Worm (Caenorhabditis elegans) whole organism, young adult: ENCODE measurements around the gene hcp-3.

ENCODE experiments used
- B0019.2 ChIP-seq: fragments of 200-800 bp; sonication (Bioruptor generic); conservative IDR thresholded peaks from 2 replicates; pipeline ENCODE4 v1.3.6; 2022; ENCODE audit warnings: missing genetic modification reagents, missing genetic modification characterization, missing compliant biosample characterization
- B0336.3 ChIP-seq: fragments of 200-800 bp; sonication (Bioruptor generic); IDR thresholded peaks from 2 replicates; pipeline ENCODE4 v1.3.6; 2022; ENCODE audit warnings: missing genetic modification characterization, missing compliant biosample characterization
- C17E4.6 ChIP-seq: fragments of 200-800 bp; sonication (Bioruptor generic); IDR thresholded peaks from 2 replicates; pipeline ENCODE4 v1.3.6; 2022; ENCODE audit warnings: missing genetic modification reagents, missing genetic modification characterization, missing compliant biosample characterization
- D2030.7 ChIP-seq: fragments of 200-800 bp; sonication (Bioruptor generic); IDR thresholded peaks from 2 replicates; pipeline ENCODE4 v1.3.6; 2022; ENCODE audit warnings: missing genetic modification reagents, missing genetic modification characterization, missing compliant biosample characterization
- F33H1.4 ChIP-seq: fragments of 200-800 bp; sonication (Bioruptor generic); IDR thresholded peaks from 2 replicates; pipeline ENCODE4 v1.3.6; 2022; ENCODE audit warnings: missing genetic modification reagents, missing genetic modification characterization, missing compliant biosample characterization
- K11D2.4 ChIP-seq: fragments of 200-800 bp; sonication (Bioruptor generic); IDR thresholded peaks from 2 replicates; pipeline ENCODE4 v1.3.6; 2022; ENCODE audit warnings: missing genetic modification reagents, missing genetic modification characterization, missing compliant biosample characterization
- T26A5.8 ChIP-seq: sonication (generic microtip); optimal IDR thresholded peaks from 2 replicates; lab custom pipeline; 2016; ENCODE audit warnings: missing genetic modification characterization, missing compliant biosample characterization
- Y53G8AR.9 ChIP-seq: fragments of 200-800 bp; sonication (Bioruptor generic); conservative IDR thresholded peaks from 2 replicates; pipeline ENCODE4 v1.3.6; 2022; ENCODE audit warnings: missing genetic modification reagents, missing genetic modification characterization, missing compliant biosample characterization
- Y67H2A.10 ChIP-seq: fragments of 200-800 bp; sonication (Bioruptor generic); conservative IDR thresholded peaks from 2 replicates; pipeline ENCODE4 v1.3.6; 2022; ENCODE audit warnings: missing genetic modification reagents, missing genetic modification characterization, missing compliant biosample characterization
- ama-1 ChIP-seq, 3 experiments: fragments of 150-350 bp in 1 of 3; sonication (generic microtip) in 2 of 3; optimal IDR thresholded peaks; 2 replicates each; lab custom pipeline; 2014 to 2018; ENCODE audit warnings: missing biosample characterization in 2 of 3, missing genetic modification characterization in 2 of 3, missing genetic modification reagents in 2 of 3
- aptf-2 ChIP-seq: fragments of 200-800 bp; sonication (Bioruptor generic); conservative IDR thresholded peaks from 2 replicates; pipeline ENCODE4 v1.3.6; 2022; ENCODE audit warnings: missing genetic modification reagents, missing genetic modification characterization, missing compliant biosample characterization
- attf-6 ChIP-seq: fragments of 200-800 bp; sonication (Bioruptor generic); IDR thresholded peaks from 2 replicates; pipeline ENCODE4 v1.3.6; 2022; ENCODE audit warnings: missing genetic modification reagents, missing genetic modification characterization, missing compliant biosample characterization
- bed-2 ChIP-seq: fragments of 200-800 bp; sonication (Bioruptor generic); IDR thresholded peaks from 2 replicates; pipeline ENCODE4 v1.3.6; 2022; ENCODE audit warnings: missing genetic modification reagents, missing genetic modification characterization, missing compliant biosample characterization
- ceh-91 ChIP-seq: fragments of 200-800 bp; sonication (Bioruptor generic); IDR thresholded peaks from 2 replicates; pipeline ENCODE4 v1.3.6; 2022; ENCODE audit warnings: missing genetic modification reagents, missing genetic modification characterization, missing compliant biosample characterization
- die-1 ChIP-seq: sonication (generic microtip); optimal IDR thresholded peaks from 2 replicates; lab custom pipeline; 2016; ENCODE audit warnings: missing genotype, mild to moderate bottlenecking, missing genetic modification characterization, missing compliant biosample characterization
- dox-1 ChIP-seq: fragments of 200-800 bp; sonication (Bioruptor generic); IDR thresholded peaks from 2 replicates; pipeline ENCODE4 v1.3.6; 2022; ENCODE audit warnings: missing genetic modification reagents, missing genetic modification characterization, missing compliant biosample characterization
- dpl-1 ChIP-seq: fragments of 150-350 bp; optimal IDR thresholded peaks from 2 replicates; lab custom pipeline; 2014; ENCODE audit warnings: missing biosample characterization, missing genetic modification reagents, missing genetic modification characterization
- egrh-3 ChIP-seq: fragments of 200-800 bp; sonication (Bioruptor generic); IDR thresholded peaks from 2 replicates; pipeline ENCODE4 v1.3.6; 2022; ENCODE audit warnings: missing genetic modification reagents, missing genetic modification characterization, missing compliant biosample characterization
- ekl-4 ChIP-seq: fragments of 200-800 bp; sonication (Bioruptor generic); IDR thresholded peaks from 2 replicates; pipeline ENCODE4 v1.3.6; 2022; ENCODE audit warnings: missing genetic modification reagents, missing genetic modification characterization, missing compliant biosample characterization
- gei-17 ChIP-seq: fragments of 200-800 bp; sonication (Bioruptor generic); optimal IDR thresholded peaks from 2 replicates; lab custom pipeline; 2018; ENCODE audit warnings: mild to moderate bottlenecking, missing genetic modification characterization, missing compliant biosample characterization
- him-1 ChIP-seq: sonication (generic microtip); optimal IDR thresholded peaks from 2 replicates; lab custom pipeline; 2016; ENCODE audit warnings: missing genotype, missing genetic modification reagents, missing genetic modification characterization, missing compliant biosample characterization
- hrde-1 ChIP-seq: sonication (generic microtip); optimal IDR thresholded peaks from 2 replicates; lab custom pipeline; 2016; ENCODE audit warnings: missing genetic modification characterization, mild to moderate bottlenecking, missing compliant biosample characterization, moderate library complexity, missing genotype, missing genetic modification reagents, borderline replicate concordance
- lag-1 ChIP-seq: fragments of 200-800 bp; sonication (Bioruptor generic); IDR thresholded peaks from 2 replicates; pipeline ENCODE4 v1.3.6; 2022; ENCODE audit warnings: missing genetic modification reagents, missing genetic modification characterization, missing compliant biosample characterization
- let-526 ChIP-seq: fragments of 200-800 bp; sonication (Bioruptor generic); IDR thresholded peaks from 2 replicates; pipeline ENCODE4 v1.3.6; 2022; ENCODE audit warnings: missing genetic modification reagents, missing genetic modification characterization, missing compliant biosample characterization
- let-607 ChIP-seq, 2 experiments: fragments of 200-800 bp in 1 of 2; sonication (Bioruptor generic) in 1 of 2; sonication (generic microtip) in 1 of 2; optimal IDR thresholded peaks; 2 replicates each; lab custom pipeline; 2016 to 2018; ENCODE audit warnings: mild to moderate bottlenecking in 2 of 2, missing compliant biosample characterization in 2 of 2, missing genetic modification characterization in 2 of 2, moderate library complexity in 2 of 2, missing genotype in 1 of 2
- lin-40 ChIP-seq: sonication (generic microtip); optimal IDR thresholded peaks from 2 replicates; lab custom pipeline; 2016; ENCODE audit warnings: missing genetic modification characterization, mild to moderate bottlenecking, missing compliant biosample characterization, missing genotype, missing genetic modification reagents
- lin-54 ChIP-seq: fragments of 200-800 bp; sonication (Bioruptor generic); optimal IDR thresholded peaks from 2 replicates; lab custom pipeline; 2018; ENCODE audit warnings: mild to moderate bottlenecking, missing genetic modification characterization, missing compliant biosample characterization
- lir-1 ChIP-seq: fragments of 200-800 bp; sonication (Bioruptor generic); conservative IDR thresholded peaks from 2 replicates; pipeline ENCODE4 v1.3.6; 2022; ENCODE audit warnings: missing genetic modification reagents, missing genetic modification characterization, missing compliant biosample characterization
- lsl-1 ChIP-seq: fragments of 200-800 bp; sonication (Bioruptor generic); optimal IDR thresholded peaks from 2 replicates; lab custom pipeline; 2018; ENCODE audit warnings: mild to moderate bottlenecking, missing genetic modification characterization, moderate library complexity, missing compliant biosample characterization
- madf-6 ChIP-seq: fragments of 200-800 bp; sonication (Bioruptor generic); IDR thresholded peaks from 2 replicates; pipeline ENCODE4 v1.3.6; 2022; ENCODE audit warnings: missing genetic modification reagents, missing genetic modification characterization, missing compliant biosample characterization
- mel-28 ChIP-seq: sonication (generic microtip); optimal IDR thresholded peaks from 2 replicates; lab custom pipeline; 2016; ENCODE audit warnings: borderline replicate concordance, mild to moderate bottlenecking, missing genetic modification characterization, missing compliant biosample characterization
- mxl-1 ChIP-seq: sonication (generic microtip); optimal IDR thresholded peaks from 2 replicates; lab custom pipeline; 2016; ENCODE audit warnings: missing genetic modification characterization, missing compliant biosample characterization
- nfyb-1 ChIP-seq: fragments of 200-800 bp; sonication (Bioruptor generic); IDR thresholded peaks from 2 replicates; pipeline ENCODE4 v1.3.6; 2022; ENCODE audit warnings: missing genetic modification reagents, missing genetic modification characterization, missing compliant biosample characterization
- nhr-179 ChIP-seq: sonication (generic microtip); optimal IDR thresholded peaks from 2 replicates; lab custom pipeline; 2016; ENCODE audit warnings: mild to moderate bottlenecking, missing genetic modification characterization, missing compliant biosample characterization
- nhr-80 ChIP-seq: sonication (generic microtip); optimal IDR thresholded peaks from 2 replicates; lab custom pipeline; 2016; ENCODE audit warnings: missing genetic modification characterization, missing compliant biosample characterization
- nhr-90 ChIP-seq: sonication (generic microtip); optimal IDR thresholded peaks from 2 replicates; lab custom pipeline; 2016; ENCODE audit warnings: missing genotype, mild to moderate bottlenecking, missing genetic modification characterization, missing compliant biosample characterization
- pbrm-1 ChIP-seq: fragments of 200-800 bp; sonication (Bioruptor generic); IDR thresholded peaks from 2 replicates; pipeline ENCODE4 v1.3.6; 2022; ENCODE audit warnings: missing genetic modification reagents, missing genetic modification characterization, missing compliant biosample characterization
- rcor-1 ChIP-seq: fragments of 200-800 bp; sonication (Bioruptor generic); IDR thresholded peaks from 2 replicates; pipeline ENCODE4 v1.3.6; 2022; ENCODE audit warnings: missing genetic modification reagents, missing genetic modification characterization, missing compliant biosample characterization
- rpc-1 ChIP-seq, 2 experiments: fragments of 150-350 bp in 1 of 2; sonication (generic microtip) in 1 of 2; optimal IDR thresholded peaks; 2 replicates each; lab custom pipeline; 2014 to 2018; ENCODE audit warnings: missing biosample characterization in 1 of 2, missing genetic modification characterization in 1 of 2, missing genetic modification reagents in 1 of 2, missing genotype in 1 of 2
- sea-2 ChIP-seq: fragments of 200-800 bp; sonication (Bioruptor generic); IDR thresholded peaks from 2 replicates; pipeline ENCODE4 v1.3.6; 2022; ENCODE audit warnings: missing genetic modification characterization, missing compliant biosample characterization
- snpc-3.4 ChIP-seq: sonication (generic microtip); optimal IDR thresholded peaks from 2 replicates; lab custom pipeline; 2017; ENCODE audit warnings: missing genetic modification characterization, mild to moderate bottlenecking, missing compliant biosample characterization, antibody characterized with exemption, moderate library complexity, missing genotype, missing genetic modification reagents
- tbp1 ChIP-seq: fragments of 200-800 bp; sonication (Bioruptor generic); optimal IDR thresholded peaks from 2 replicates; lab custom pipeline; 2018; ENCODE audit warnings: mild to moderate bottlenecking, missing genetic modification characterization, missing compliant biosample characterization
- unc-130 ChIP-seq: sonication (generic microtip); optimal IDR thresholded peaks from 2 replicates; lab custom pipeline; 2016; ENCODE audit warnings: missing genetic modification reagents, missing genetic modification characterization, missing compliant biosample characterization
- xnd-1 ChIP-seq: sonication (generic microtip); optimal IDR thresholded peaks from 2 replicates; lab custom pipeline; 2016; ENCODE audit warnings: missing genotype, missing genetic modification reagents, missing genetic modification characterization, missing compliant biosample characterization
- ztf-28 ChIP-seq: fragments of 200-800 bp; sonication (Bioruptor generic); IDR thresholded peaks from 2 replicates; pipeline ENCODE4 v1.3.6; 2022; ENCODE audit warnings: missing genetic modification reagents, missing genetic modification characterization, missing compliant biosample characterization

The hcp-3 gene

DNA sequence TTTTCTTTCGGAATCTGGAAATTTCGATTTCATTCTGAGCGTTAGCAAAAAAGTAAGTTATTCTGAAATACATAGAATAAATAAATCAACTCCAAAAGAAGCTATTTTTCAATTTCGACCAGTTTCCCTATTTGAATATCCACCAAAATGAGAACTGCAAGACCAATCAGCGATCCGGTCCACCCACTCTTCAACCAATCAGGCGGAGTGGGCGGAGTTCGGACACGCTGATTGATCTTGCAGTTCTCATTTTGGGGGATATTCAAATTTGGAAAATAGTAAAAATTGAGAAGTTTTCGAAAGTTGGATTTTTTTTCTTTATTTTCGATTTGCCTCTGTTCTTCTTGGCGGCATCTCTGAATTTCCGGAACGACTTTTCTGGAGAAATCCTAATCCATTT is 45.4 kb downstream of the hcp-3 start (continued):
- TF ChIP-seq ceh-91 (GFP tag; lab: Robert Waterston, UW), result no peak
- no peak for TF ChIP-seq egrh-3 (GFP tag; lab: Robert Waterston, UW)
- peak; percentile 99 for TF ChIP-seq nfyb-1
- TF ChIP-seq bed-2 (GFP tag; lab: Robert Waterston, UW), result no peak
- no peak for TF ChIP-seq mel-28 (tag; lab: Kevin White, UChicago)
- TF ChIP-seq T26A5.8 (tag; lab: Kevin White, UChicago), result no peak
- TF ChIP-seq attf-6 (GFP tag; lab: Robert Waterston, UW), result no peak
- no peak for TF ChIP-seq gei-17 (GFP tag; lab: Kevin White, UChicago)
- no peak for TF ChIP-seq pbrm-1 (GFP tag; lab: Robert Waterston, UW)
- TF ChIP-seq unc-130 (GFP tag; lab: Kevin White, UChicago), result no peak
- no peak for TF ChIP-seq ekl-4 (GFP tag; lab: Robert Waterston, UW)
- no peak for TF ChIP-seq Y53G8AR.9
- no peak for TF ChIP-seq C17E4.6 (GFP tag; lab: Robert Waterston, UW)
- TF ChIP-seq lin-54 (GFP tag; lab: Kevin White, UChicago), result peak; percentile 28
- no peak for TF ChIP-seq dpl-1
- no peak for TF ChIP-seq snpc-3.4 (tag; lab: Kevin White, UChicago)

ce11 chrIII:9568451-9568850 is 47.8 kb downstream of the hcp-3 start, which contains the start of gene C48B4.13:
C48B4.13 (plus strand) TSS chrIII:9568751.
- no peak for TF ChIP-seq attf-6 (GFP tag; lab: Robert Waterston, UW)
- no peak for TF ChIP-seq ztf-28 (GFP tag; lab: Robert Waterston, UW)
- TF ChIP-seq lin-40 (tag; lab: Kevin White, UChicago), result no peak

DNA sequence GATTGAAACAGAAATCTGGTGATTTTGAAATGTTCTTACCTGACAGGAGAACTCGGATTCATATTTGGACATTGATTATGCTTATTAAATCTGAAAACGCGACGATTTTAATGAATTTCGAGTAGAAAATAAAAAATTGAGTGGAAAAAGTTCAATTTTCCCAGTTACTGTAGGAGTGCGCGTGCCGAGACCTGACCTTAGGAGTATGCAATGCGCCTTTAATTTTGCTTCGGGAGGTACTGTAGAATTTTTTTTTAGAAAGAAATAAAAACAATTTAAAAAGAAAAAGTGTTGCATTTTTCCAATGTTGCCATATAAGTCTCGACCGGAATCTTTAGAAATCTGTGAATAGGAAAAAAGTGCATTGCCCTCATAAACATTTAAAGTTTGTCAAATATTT is 50.3 kb downstream of the hcp-3 start, which contains the start of gene C48B4.11:
Gene C48B4.11 (minus strand): TSS at position 143 of the 400 bp plus-strand sequence.
- no peak for TF ChIP-seq hrde-1 (tag; lab: Kevin White, UChicago)
- TF ChIP-seq let-607 (tag; optimal IDR thresholded peaks at IDR 0.05; lab: Kevin White, UChicago), result no peak
- no peak for TF ChIP-seq tbp1 (GFP tag; lab: Kevin White, UChicago)
- no peak for TF ChIP-seq egrh-3 (GFP tag; lab: Robert Waterston, UW)
- no peak for TF ChIP-seq K11D2.4
- TF ChIP-seq lsl-1, result peak; percentile 93
- no peak for TF ChIP-seq lir-1 (GFP tag; lab: Robert Waterston, UW)
- TF ChIP-seq B0336.3 (GFP tag; lab: Robert Waterston, UW), result no peak
- no peak for TF ChIP-seq rpc-1 (optimal IDR thresholded peaks at IDR 0.05; lab: Kevin White, UChicago)
- TF ChIP-seq rpc-1 (tag; optimal IDR thresholded peaks at IDR 0.05; lab: Kevin White, UChicago), result no peak
- TF ChIP-seq aptf-2 (GFP tag; lab: Robert Waterston, UW), result no peak
- TF ChIP-seq lag-1 (GFP tag; lab: Robert Waterston, UW), result no peak
- TF ChIP-seq ceh-91 (GFP tag; lab: Robert Waterston, UW), result no peak
- no peak for TF ChIP-seq nhr-80 (tag; lab: Kevin White, UChicago)
- TF ChIP-seq him-1 (tag; lab: Kevin White, UChicago), result peak; percentile 48
- TF ChIP-seq lin-40 (tag; lab: Kevin White, UChicago), result no peak
- no peak for TF ChIP-seq D2030.7 (GFP tag; lab: Robert Waterston, UW)
- no peak for TF ChIP-seq ama-1 (optimal IDR thresholded peaks at IDR 0.05; lab: Kevin White, UChicago)
- no peak for TF ChIP-seq ama-1 (GFP tag; optimal IDR thresholded peaks at IDR 0.05; lab: Kevin White, UChicago)
- TF ChIP-seq xnd-1, result peak; percentile 68
- TF ChIP-seq dox-1 (GFP tag; lab: Robert Waterston, UW), result 0 out of 2 replicates have a peak, but pooled peaks have one; percentile 20
- no peak for TF ChIP-seq rcor-1 (GFP tag; lab: Robert Waterston, UW)
- no peak for TF ChIP-seq B0019.2 (GFP tag; lab: Robert Waterston, UW)
- TF ChIP-seq F33H1.4, result peak; percentile 87
- no peak for TF ChIP-seq nhr-90 (tag; lab: Kevin White, UChicago)
- no peak for TF ChIP-seq mxl-1 (tag; lab: Kevin White, UChicago)
- no peak for TF ChIP-seq nhr-179
- TF ChIP-seq let-526, result no peak
- TF ChIP-seq Y67H2A.10 (GFP tag; lab: Robert Waterston, UW), result no peak
- no peak for TF ChIP-seq die-1 (tag; lab: Kevin White, UChicago)
- peak; percentile 82 for TF ChIP-seq madf-6
- TF ChIP-seq sea-2 (GFP tag; lab: Robert Waterston, UW), result no peak
